Fruit fly (Drosophila melanogaster) whole organism, embryonic: ENCODE results near the gene CG18266.

ENCODE experiments used
- Bdp1 ChIP-seq: fragments of 200-800 bp; sonication (Bioruptor generic); optimal IDR thresholded peaks from 3 replicates; lab custom pipeline; 2016; ENCODE audit warnings: missing biosample characterization, missing genetic modification characterization
- Blimp-1 ChIP-seq: fragments of 200-800 bp; sonication (Bioruptor generic); optimal IDR thresholded peaks from 3 replicates; lab custom pipeline; 2018; ENCODE audit warnings: missing biosample characterization, missing genetic modification characterization, mild to moderate bottlenecking, moderate library complexity, missing genetic modification reagents
- CG10209 ChIP-seq: fragments of 200-800 bp; sonication (Bioruptor generic); optimal IDR thresholded peaks from 3 replicates; lab custom pipeline; 2017; ENCODE audit warnings: missing biosample characterization, mild to moderate bottlenecking, missing genetic modification characterization, missing genetic modification reagents
- CG11696 ChIP-seq: fragments of 200-800 bp; sonication (Bioruptor generic); IDR thresholded peaks from 2 replicates; pipeline ENCODE4 v1.3.6; 2022; ENCODE audit warnings: missing biosample characterization, missing genetic modification characterization
- CG15601 ChIP-seq: fragments of 200-800 bp; sonication (Bioruptor generic); optimal IDR thresholded peaks from 3 replicates; lab custom pipeline; 2019; ENCODE audit warnings: missing biosample characterization, mild to moderate bottlenecking, missing genetic modification characterization, moderate library complexity
- CG17385 ChIP-seq: fragments of 200-800 bp; sonication (Bioruptor generic); optimal IDR thresholded peaks from 3 replicates; lab custom pipeline; 2018; ENCODE audit warnings: missing biosample characterization, mild to moderate bottlenecking, missing genetic modification characterization
- CG2875 ChIP-seq: fragments of 200-800 bp; sonication (Bioruptor generic); optimal IDR thresholded peaks from 2 replicates; lab custom pipeline; 2017; ENCODE audit warnings: missing biosample characterization, mild to moderate bottlenecking, missing genetic modification characterization, missing genetic modification reagents
- CG30431 ChIP-seq: fragments of 200-800 bp; sonication (Bioruptor generic); optimal IDR thresholded peaks from 2 replicates; lab custom pipeline; 2017; ENCODE audit warnings: missing biosample characterization, missing genetic modification characterization
- CG42726 ChIP-seq: fragments of 200-800 bp; sonication (Bioruptor generic); IDR thresholded peaks from 2 replicates; pipeline ENCODE4 v1.3.6; 2022; ENCODE audit warnings: missing biosample characterization, missing genetic modification characterization; ENCODE audit not compliant: partially characterized antibody
- CG6689 ChIP-seq: fragments of 200-800 bp; sonication (Bioruptor generic); IDR thresholded peaks from 2 replicates; pipeline ENCODE4 v1.3.6; 2022; ENCODE audit warnings: missing biosample characterization, missing genetic modification characterization
- CG6854 ChIP-seq: fragments of 200-800 bp; sonication (Bioruptor generic); optimal IDR thresholded peaks from 3 replicates; lab custom pipeline; 2017; ENCODE audit warnings: missing biosample characterization, mild to moderate bottlenecking, missing genetic modification characterization
- CG8281 ChIP-seq: fragments of 200-800 bp; sonication (Bioruptor generic); optimal IDR thresholded peaks from 2 replicates; lab custom pipeline; 2018; ENCODE audit warnings: missing biosample characterization, mild to moderate bottlenecking, missing genetic modification characterization, moderate library complexity
- CG8359 ChIP-seq: fragments of 200-800 bp; sonication (Bioruptor generic); optimal IDR thresholded peaks from 2 replicates; lab custom pipeline; 2017; ENCODE audit warnings: missing biosample characterization, mild to moderate bottlenecking, missing genetic modification characterization, borderline replicate concordance
- CG8765 ChIP-seq: fragments of 200-800 bp; sonication (Bioruptor generic); IDR thresholded peaks from 2 replicates; pipeline ENCODE4 v1.3.6; 2022; ENCODE audit warnings: missing biosample characterization, missing genetic modification characterization
- CTCF ChIP-seq: fragments of 200-800 bp; sonication (Bioruptor generic); optimal IDR thresholded peaks from 2 replicates; lab custom pipeline; 2017; ENCODE audit warnings: missing biosample characterization, mild to moderate bottlenecking, missing genetic modification characterization, moderate library complexity
- Dbx ChIP-seq: fragments of 200-800 bp; sonication (Bioruptor generic); IDR thresholded peaks from 3 replicates; pipeline ENCODE4 v1.3.6; 2022; ENCODE audit warnings: missing biosample characterization, missing genetic modification characterization
- Deaf1 ChIP-seq: fragments of 200-800 bp; optimal IDR thresholded peaks from 3 replicates; lab custom pipeline; 2019; ENCODE audit warnings: missing biosample characterization, mild to moderate bottlenecking, missing genetic modification characterization, moderate library complexity
- Dek ChIP-seq: fragments of 200-800 bp; sonication (Bioruptor generic); optimal IDR thresholded peaks from 3 replicates; lab custom pipeline; 2019; ENCODE audit warnings: missing biosample characterization, mild to moderate bottlenecking, missing genetic modification characterization, moderate library complexity
- Drgx ChIP-seq: fragments of 200-800 bp; sonication (Bioruptor generic); IDR thresholded peaks from 2 replicates; pipeline ENCODE4 v1.3.6; 2022; ENCODE audit warnings: missing biosample characterization, missing genetic modification characterization
- E2f2 ChIP-seq: fragments of 200-800 bp; sonication (Bioruptor generic); IDR thresholded peaks from 2 replicates; pipeline ENCODE4 v1.3.6; 2022; ENCODE audit warnings: missing biosample characterization, missing genetic modification characterization
- Ets97D ChIP-seq: fragments of 200-800 bp; sonication (Bioruptor generic); optimal IDR thresholded peaks from 3 replicates; lab custom pipeline; 2016; ENCODE audit warnings: missing biosample characterization, missing genetic modification characterization
- H15 ChIP-seq: fragments of 200-800 bp; sonication (Bioruptor generic); IDR thresholded peaks from 3 replicates; pipeline ENCODE4 v1.3.6; 2022; ENCODE audit warnings: missing biosample characterization, missing genetic modification characterization
- Hr51 ChIP-seq, 2 experiments: fragments of 200-800 bp; sonication (Bioruptor generic); optimal IDR thresholded peaks; 2 replicates in 1 of 2; 3 replicates in 1 of 2; lab custom pipeline; 2016 to 2018; ENCODE audit warnings: missing biosample characterization in 2 of 2, missing genetic modification characterization in 2 of 2, mild to moderate bottlenecking in 1 of 2, moderate library complexity in 1 of 2
- NFAT ChIP-seq: fragments of 200-800 bp; sonication (Bioruptor generic); IDR thresholded peaks from 2 replicates; pipeline ENCODE4 v1.3.6; 2022; ENCODE audit warnings: missing biosample characterization, missing genetic modification characterization
- Nf-YB ChIP-seq: fragments of 200-800 bp; sonication (Bioruptor generic); optimal IDR thresholded peaks from 3 replicates; lab custom pipeline; 2019; ENCODE audit warnings: missing biosample characterization, mild to moderate bottlenecking, missing genetic modification characterization, moderate library complexity
- Opbp ChIP-seq: fragments of 200-800 bp; sonication (Bioruptor generic); IDR thresholded peaks from 3 replicates; pipeline ENCODE4 v1.3.6; 2022; ENCODE audit warnings: missing biosample characterization, missing genetic modification characterization; ENCODE audit not compliant: partially characterized antibody
- Tbp ChIP-seq: fragments of >200 bp; optimal IDR thresholded peaks from 2 replicates; lab custom pipeline; 2018; ENCODE audit warnings: missing biosample characterization, missing genetic modification characterization
- amos ChIP-seq: fragments of 200-800 bp; sonication (Bioruptor generic); IDR thresholded peaks from 2 replicates; pipeline ENCODE4 v1.3.6; 2022; ENCODE audit warnings: missing biosample characterization, missing genetic modification characterization; ENCODE audit not compliant: partially characterized antibody
- btn ChIP-seq: fragments of 200-800 bp; sonication (Bioruptor generic); optimal IDR thresholded peaks from 2 replicates; lab custom pipeline; 2016; ENCODE audit warnings: missing biosample characterization, missing genetic modification characterization
- caup ChIP-seq: fragments of 200-800 bp; sonication (Bioruptor generic); optimal IDR thresholded peaks from 3 replicates; lab custom pipeline; 2017; ENCODE audit warnings: missing biosample characterization, mild to moderate bottlenecking, missing genetic modification characterization, moderate library complexity; ENCODE audit not compliant: severe bottlenecking
- chif ChIP-seq, 2 experiments: fragments of 200-800 bp; sonication (Bioruptor generic); optimal IDR thresholded peaks; 3 replicates each; lab custom pipeline; 2016; ENCODE audit warnings: missing biosample characterization in 2 of 2, missing genetic modification characterization in 2 of 2
- croc ChIP-seq: fragments of 200-800 bp; sonication (Bioruptor generic); conservative IDR thresholded peaks from 3 replicates; pipeline ENCODE4 v1.3.6; 2022; ENCODE audit warnings: missing biosample characterization, missing genetic modification characterization
- crol ChIP-seq: fragments of 200-800 bp; sonication (Bioruptor generic); IDR thresholded peaks from 2 replicates; pipeline ENCODE4 v1.3.6; 2022; ENCODE audit warnings: missing biosample characterization, missing genetic modification characterization
- danr ChIP-seq: fragments of 200-800 bp; sonication (Bioruptor generic); IDR thresholded peaks from 2 replicates; pipeline ENCODE4 v1.3.6; 2022; ENCODE audit warnings: missing biosample characterization, missing genetic modification characterization
- emc ChIP-seq: fragments of 200-800 bp; sonication (Bioruptor generic); optimal IDR thresholded peaks from 2 replicates; lab custom pipeline; 2016; ENCODE audit warnings: missing biosample characterization, missing genetic modification characterization
- hbn ChIP-seq: fragments of 200-800 bp; sonication (Bioruptor generic); IDR thresholded peaks from 2 replicates; pipeline ENCODE4 v1.3.6; 2022; ENCODE audit warnings: missing biosample characterization, missing genetic modification characterization; ENCODE audit not compliant: partially characterized antibody
- ind ChIP-seq: fragments of 200-800 bp; sonication (Bioruptor generic); optimal IDR thresholded peaks from 3 replicates; lab custom pipeline; 2016; ENCODE audit warnings: missing biosample characterization, missing genetic modification characterization
- jing ChIP-seq: fragments of 200-800 bp; sonication (Bioruptor generic); optimal IDR thresholded peaks from 2 replicates; lab custom pipeline; 2018; ENCODE audit warnings: missing biosample characterization, mild to moderate bottlenecking, missing genetic modification characterization
- nom ChIP-seq: fragments of 200-800 bp; sonication (Bioruptor generic); optimal IDR thresholded peaks from 2 replicates; lab custom pipeline; 2017; ENCODE audit warnings: missing biosample characterization, missing genetic modification characterization, mild to moderate bottlenecking, moderate library complexity, missing genetic modification reagents
- oc ChIP-seq: fragments of 200-800 bp; sonication (Bioruptor generic); optimal IDR thresholded peaks from 2 replicates; lab custom pipeline; 2018; ENCODE audit warnings: missing biosample characterization, mild to moderate bottlenecking, missing genetic modification characterization, moderate library complexity
- pho ChIP-seq: fragments of 200-800 bp; sonication (Bioruptor generic); optimal IDR thresholded peaks from 2 replicates; lab custom pipeline; 2016; ENCODE audit warnings: missing biosample characterization, missing genetic modification characterization
- pita ChIP-seq: fragments of 200-800 bp; sonication (Bioruptor generic); optimal IDR thresholded peaks from 2 replicates; lab custom pipeline; 2017; ENCODE audit warnings: missing biosample characterization, mild to moderate bottlenecking, missing genetic modification characterization
- pnt ChIP-seq: fragments of 200-800 bp; sonication (Bioruptor generic); optimal IDR thresholded peaks from 3 replicates; lab custom pipeline; 2016; ENCODE audit warnings: missing biosample characterization, missing genetic modification characterization
- pros ChIP-seq: fragments of 200-800 bp; sonication (Bioruptor generic); optimal IDR thresholded peaks from 3 replicates; lab custom pipeline; 2019; ENCODE audit warnings: missing biosample characterization, mild to moderate bottlenecking, missing genetic modification characterization, moderate library complexity
- repo ChIP-seq: fragments of 200-800 bp; sonication (Bioruptor generic); optimal IDR thresholded peaks from 2 replicates; lab custom pipeline; 2016; ENCODE audit warnings: missing biosample characterization, missing genetic modification characterization
- sens-2 ChIP-seq: fragments of 200-800 bp; sonication (Bioruptor generic); IDR thresholded peaks from 2 replicates; pipeline ENCODE4 v1.3.6; 2022; ENCODE audit warnings: missing biosample characterization, missing genetic modification characterization
- stwl ChIP-seq: fragments of 200-800 bp; sonication (Bioruptor generic); optimal IDR thresholded peaks from 3 replicates; lab custom pipeline; 2018; ENCODE audit warnings: missing biosample characterization, mild to moderate bottlenecking, missing genetic modification characterization, moderate library complexity
- tio ChIP-seq: fragments of 200-800 bp; sonication (Bioruptor generic); optimal IDR thresholded peaks from 2 replicates; lab custom pipeline; 2017; ENCODE audit warnings: missing biosample characterization, missing genetic modification characterization, inconsistent platforms
- vfl ChIP-seq: fragments of 200-800 bp; sonication (Bioruptor generic); optimal IDR thresholded peaks from 2 replicates; lab custom pipeline; 2016; ENCODE audit warnings: missing biosample characterization, missing genetic modification characterization

Gene CG18266

dm6 chr2L:5617896-5618505 lies 21.4 kb downstream of the CG18266 start, which contains the start of gene DIP-eta (continued):
- TF ChIP-seq Deaf1 (peak; percentile 98), nom (GFP tag; lab: Kevin White, UChicago) (peak; percentile 53), Dek (tag; lab: Kevin White, UChicago) (no peak), ind (GFP tag; lab: Kevin White, UChicago) (no peak), CG15601 (tag; lab: Kevin White, UChicago) (peak; percentile 99), Blimp-1 (GFP tag; lab: Kevin White, UChicago) (no peak), CG17385 (no peak), CG2875 (no peak), Nf-YB (peak; percentile 95), repo (no peak), CG6689 (GFP tag; lab: Robert Waterston, UW) (no peak), crol (GFP tag; lab: Robert Waterston, UW) (peak; percentile 49), Bdp1 (no peak), croc (GFP tag; lab: Robert Waterston, UW) (no peak), Dbx (GFP tag; lab: Robert Waterston, UW) (no peak), Drgx (peak; percentile 68), CG10209 (GFP tag; lab: Kevin White, UChicago) (no peak), CG8359 (GFP tag; lab: Kevin White, UChicago) (peak; percentile 33), Tbp (no peak), vfl (GFP tag; lab: Kevin White, UChicago) (no peak), CG8765 (GFP tag; lab: Robert Waterston, UW) (0 out of 2 replicates have a peak, but pooled peaks have one; percentile 17), btn (no peak)

DNA sequence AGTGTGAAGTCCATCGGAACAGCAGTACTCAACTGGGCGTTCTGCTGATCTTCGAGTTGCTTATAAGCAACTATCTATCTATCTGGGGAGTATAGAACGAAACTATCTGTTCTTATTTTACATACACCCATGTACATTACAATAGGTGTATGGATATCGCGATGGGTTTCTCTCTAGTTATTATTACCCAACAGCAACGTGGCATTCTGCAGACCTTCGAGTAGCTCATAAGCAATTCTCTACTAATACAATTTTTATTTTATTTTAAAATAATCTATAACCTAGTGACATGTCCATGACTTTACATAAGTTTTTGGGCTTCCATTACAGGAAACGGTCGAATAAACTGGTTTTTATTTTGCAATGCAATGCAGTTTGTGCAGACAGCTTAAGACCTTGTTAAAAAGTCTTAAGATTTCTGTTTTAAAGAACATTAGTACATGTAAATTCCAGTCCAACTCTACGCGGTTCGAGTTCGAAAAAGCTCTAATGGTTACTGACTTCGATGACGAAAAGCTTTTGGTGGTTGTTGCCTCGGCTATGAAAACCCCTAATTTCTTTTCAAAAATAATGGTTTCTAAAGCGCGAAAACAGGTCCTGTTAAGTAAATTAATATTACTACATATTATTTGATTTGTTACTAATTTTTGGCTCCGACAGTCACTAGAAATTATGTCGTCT lies 27.2 kb downstream of the CG18266 start, which contains the start of gene Cyp6a16:
TSS of gene Cyp6a16 (minus strand) at position 36 of the 681 bp plus-strand sequence.
- TF ChIP-seq chif (GFP tag; optimal IDR thresholded peaks at IDR 0.05; lab: Kevin White, UChicago) (no peak), stwl (tag; lab: Kevin White, UChicago) (peak; percentile 3), danr (GFP tag; lab: Robert Waterston, UW) (no peak), tio (no peak), CTCF (GFP tag; lab: Kevin White, UChicago) (peak; percentile 79), CG42726 (GFP tag; lab: Robert Waterston, UW) (peak; percentile 42; the same call in 1 of the 2 replicates), CG6854 (GFP tag; lab: Kevin White, UChicago) (no peak), caup (GFP tag; lab: Kevin White, UChicago) (no peak), oc (tag; lab: Kevin White, UChicago) (no peak), Ets97D (GFP tag; lab: Kevin White, UChicago) (no peak), pita (peak; percentile 57), pros (GFP tag; lab: Kevin White, UChicago) (peak; percentile 57), emc (GFP tag; lab: Kevin White, UChicago) (no peak), amos (0 out of 2 replicates have a peak, but pooled peaks have one; percentile 33), NFAT (GFP tag; lab: Robert Waterston, UW) (no peak), CG30431 (GFP tag; lab: Kevin White, UChicago) (no peak), sens-2 (GFP tag; lab: Robert Waterston, UW) (no peak), E2f2 (GFP tag; lab: Robert Waterston, UW) (peak; percentile 74), croc (GFP tag; lab: Robert Waterston, UW) (no peak), Hr51 (GFP tag; optimal IDR thresholded peaks at IDR 0.05; lab: Kevin White, UChicago) (no peak), Drgx (peak; percentile 84), Opbp (GFP tag; lab: Robert Waterston, UW) (peak; percentile 51; the same call in 1 of the 3 replicates), jing (GFP tag; lab: Kevin White, UChicago) (no peak), CG8281 (tag; lab: Kevin White, UChicago) (no peak), pnt (no peak), H15 (GFP tag; lab: Robert Waterston, UW) (no peak), hbn (GFP tag; lab: Robert Waterston, UW) (no peak), pho (GFP tag; lab: Kevin White, UChicago) (no peak), CG11696 (GFP tag; lab: Robert Waterston, UW) (0 out of 2 replicates have a peak, but pooled peaks have one; percentile 43)
